Fruit fly (Drosophila melanogaster) whole organism, embryonic: Measurements from ENCODE around the gene cass.
A peak's percentile ranks its signal among the peaks of the same experiment; 100 is the strongest.

Experiments
- Antp ChIP-seq: fragments of 200-800 bp; sonication (Bioruptor generic); optimal IDR thresholded peaks from 3 replicates; lab custom pipeline; 2016; ENCODE audit warnings: missing biosample characterization, missing genetic modification characterization
- CG10462 ChIP-seq: fragments of 200-800 bp; sonication (Bioruptor generic); optimal IDR thresholded peaks from 2 replicates; lab custom pipeline; 2016; ENCODE audit warnings: missing biosample characterization, missing genetic modification characterization
- CG12071 ChIP-seq: fragments of 200-800 bp; sonication (Bioruptor generic); optimal IDR thresholded peaks from 3 replicates; lab custom pipeline; 2018; ENCODE audit warnings: missing biosample characterization, mild to moderate bottlenecking, missing genetic modification characterization
- CG12659 ChIP-seq: fragments of 200-800 bp; sonication (Bioruptor generic); optimal IDR thresholded peaks from 3 replicates; lab custom pipeline; 2017; ENCODE audit warnings: mild to moderate bottlenecking, missing biosample characterization, missing genetic modification reagents, missing genetic modification characterization
- CG14860 ChIP-seq: fragments of 200-800 bp; sonication (Bioruptor generic); IDR thresholded peaks from 3 replicates; pipeline ENCODE4 v1.3.6; 2022; ENCODE audit warnings: missing biosample characterization, missing genetic modification characterization; ENCODE audit not compliant: partially characterized antibody
- CG17186 ChIP-seq: fragments of 200-800 bp; sonication (Bioruptor generic); optimal IDR thresholded peaks from 3 replicates; lab custom pipeline; 2017; ENCODE audit warnings: missing biosample characterization, missing genetic modification reagents, missing genetic modification characterization
- CG17612 ChIP-seq: fragments of 200-800 bp; sonication (Bioruptor generic); IDR thresholded peaks from 2 replicates; pipeline ENCODE4 v1.3.6; 2022; ENCODE audit warnings: missing biosample characterization, missing genetic modification characterization
- CG18011 ChIP-seq: fragments of 200-800 bp; sonication (Bioruptor generic); optimal IDR thresholded peaks from 2 replicates; lab custom pipeline; 2017; ENCODE audit warnings: missing biosample characterization, missing genetic modification characterization, mild to moderate bottlenecking, moderate library complexity, missing genotype
- CG2199 ChIP-seq: fragments of 200-800 bp; sonication (Bioruptor generic); IDR thresholded peaks from 3 replicates; pipeline ENCODE4 v1.3.6; 2022; ENCODE audit warnings: missing biosample characterization, missing genetic modification characterization
- CG4360 ChIP-seq: fragments of 200-800 bp; sonication (Bioruptor generic); IDR thresholded peaks from 2 replicates; pipeline ENCODE4 v1.3.6; 2022; ENCODE audit warnings: missing biosample characterization, missing genetic modification characterization
- CG4730 ChIP-seq: fragments of 200-800 bp; sonication (Bioruptor generic); IDR thresholded peaks from 2 replicates; pipeline ENCODE4 v1.3.6; 2022; ENCODE audit warnings: missing biosample characterization, missing genetic modification characterization
- CG6683 ChIP-seq: fragments of 200-800 bp; sonication (Bioruptor generic); optimal IDR thresholded peaks from 2 replicates; lab custom pipeline; 2017; ENCODE audit warnings: missing biosample characterization, mild to moderate bottlenecking, missing genetic modification characterization, missing genetic modification reagents
- CG6765 ChIP-seq: fragments of 200-800 bp; sonication (Bioruptor generic); optimal IDR thresholded peaks from 3 replicates; lab custom pipeline; 2017; ENCODE audit warnings: missing biosample characterization, mild to moderate bottlenecking, missing genetic modification characterization
- CG8478 ChIP-seq: fragments of >200 bp; optimal IDR thresholded peaks from 2 replicates; lab custom pipeline; 2018
- CG9609 ChIP-seq: fragments of 200-800 bp; sonication (Bioruptor generic); optimal IDR thresholded peaks from 3 replicates; lab custom pipeline; 2016; ENCODE audit warnings: missing biosample characterization, missing genetic modification characterization
- CoRest ChIP-seq: fragments of 200-800 bp; sonication (Bioruptor generic); optimal IDR thresholded peaks from 3 replicates; lab custom pipeline; 2018; ENCODE audit warnings: missing biosample characterization, mild to moderate bottlenecking, missing genetic modification characterization, moderate library complexity
- D ChIP-seq, 2 experiments: fragments of 200-800 bp in 1 of 2; fragments of >200 bp in 1 of 2; sonication (Bioruptor generic) in 1 of 2; optimal IDR thresholded peaks; 2 replicates in 1 of 2; 3 replicates in 1 of 2; lab custom pipeline; 2017; ENCODE audit warnings: mild to moderate bottlenecking in 1 of 2, missing biosample characterization in 1 of 2, missing genetic modification characterization in 1 of 2, missing genetic modification reagents in 1 of 2
- Dll ChIP-seq: fragments of 200-800 bp; sonication (Bioruptor generic); IDR thresholded peaks from 4 replicates; pipeline ENCODE4 v1.3.6; 2022; ENCODE audit warnings: missing biosample characterization, missing genetic modification characterization; ENCODE audit not compliant: partially characterized antibody
- E2f1 ChIP-seq: fragments of 200-800 bp; sonication (Bioruptor generic); IDR thresholded peaks from 2 replicates; pipeline ENCODE4 v1.3.6; 2022; ENCODE audit warnings: missing biosample characterization, missing genetic modification characterization
- Ets97D ChIP-seq: fragments of 200-800 bp; sonication (Bioruptor generic); optimal IDR thresholded peaks from 3 replicates; lab custom pipeline; 2016; ENCODE audit warnings: missing biosample characterization, missing genetic modification characterization
- Fer1 ChIP-seq: fragments of 200-800 bp; sonication (Bioruptor generic); optimal IDR thresholded peaks from 2 replicates; lab custom pipeline; 2017; ENCODE audit warnings: missing biosample characterization, mild to moderate bottlenecking, missing genetic modification characterization
- GATAe ChIP-seq: fragments of 200-800 bp; sonication (Bioruptor generic); conservative IDR thresholded peaks from 2 replicates; pipeline ENCODE4 v1.3.6; 2022; ENCODE audit warnings: missing biosample characterization, missing genetic modification characterization
- HLH4C ChIP-seq: fragments of 200-800 bp; sonication (Bioruptor generic); IDR thresholded peaks from 3 replicates; pipeline ENCODE4 v1.3.6; 2022; ENCODE audit warnings: missing biosample characterization, missing genetic modification characterization; ENCODE audit not compliant: partially characterized antibody
- Hr3 ChIP-seq: fragments of 200-800 bp; sonication (Bioruptor generic); optimal IDR thresholded peaks from 3 replicates; lab custom pipeline; 2016; ENCODE audit warnings: missing biosample characterization, missing genetic modification characterization
- Hr51 ChIP-seq, 2 experiments: fragments of 200-800 bp; sonication (Bioruptor generic); optimal IDR thresholded peaks; 2 replicates in 1 of 2; 3 replicates in 1 of 2; lab custom pipeline; 2016 to 2018; ENCODE audit warnings: missing biosample characterization in 2 of 2, missing genetic modification characterization in 2 of 2, mild to moderate bottlenecking in 1 of 2, moderate library complexity in 1 of 2
- Lhr ChIP-seq: fragments of 200-800 bp; sonication (Bioruptor generic); optimal IDR thresholded peaks from 3 replicates; lab custom pipeline; 2017; ENCODE audit warnings: mild to moderate bottlenecking, missing biosample characterization, missing genetic modification reagents, missing genetic modification characterization
- NFAT ChIP-seq: fragments of 200-800 bp; sonication (Bioruptor generic); IDR thresholded peaks from 2 replicates; pipeline ENCODE4 v1.3.6; 2022; ENCODE audit warnings: missing biosample characterization, missing genetic modification characterization
- Nf-YB ChIP-seq: fragments of 200-800 bp; sonication (Bioruptor generic); optimal IDR thresholded peaks from 3 replicates; lab custom pipeline; 2019; ENCODE audit warnings: missing biosample characterization, mild to moderate bottlenecking, missing genetic modification characterization, moderate library complexity
- Rfx ChIP-seq: fragments of 200-800 bp; sonication (Bioruptor generic); IDR thresholded peaks from 2 replicates; pipeline ENCODE4 v1.3.6; 2022; ENCODE audit warnings: missing biosample characterization, missing genetic modification characterization
- Rx ChIP-seq: fragments of 200-800 bp; sonication (Bioruptor generic); IDR thresholded peaks from 2 replicates; pipeline ENCODE4 v1.3.6; 2022; ENCODE audit warnings: missing biosample characterization, missing genetic modification characterization
- ap ChIP-seq: fragments of 200-800 bp; sonication (Bioruptor generic); IDR thresholded peaks from 2 replicates; pipeline ENCODE4 v1.3.6; 2022; ENCODE audit warnings: missing biosample characterization, missing genetic modification characterization
- bigmax ChIP-seq: fragments of 200-800 bp; sonication (Bioruptor generic); optimal IDR thresholded peaks from 2 replicates; lab custom pipeline; 2018; ENCODE audit warnings: missing biosample characterization, mild to moderate bottlenecking, missing genetic modification characterization
- chn ChIP-seq: fragments of 200-800 bp; sonication (Bioruptor generic); optimal IDR thresholded peaks from 2 replicates; lab custom pipeline; 2016; ENCODE audit warnings: missing biosample characterization, missing genetic modification characterization
- disco-r ChIP-seq: fragments of 200-800 bp; sonication (Bioruptor generic); optimal IDR thresholded peaks from 2 replicates; lab custom pipeline; 2016; ENCODE audit warnings: missing biosample characterization, missing genetic modification characterization
- dysf ChIP-seq: fragments of 200-800 bp; sonication (Bioruptor generic); IDR thresholded peaks from 3 replicates; pipeline ENCODE4 v1.3.6; 2022; ENCODE audit warnings: missing biosample characterization, missing genetic modification characterization
- fd102C ChIP-seq: fragments of 200-800 bp; sonication (Bioruptor generic); optimal IDR thresholded peaks from 2 replicates; lab custom pipeline; 2018; ENCODE audit warnings: missing biosample characterization, mild to moderate bottlenecking, missing genetic modification characterization, moderate library complexity
- fd96Cb ChIP-seq: fragments of 200-800 bp; sonication (Bioruptor generic); optimal IDR thresholded peaks from 2 replicates; lab custom pipeline; 2018; ENCODE audit warnings: missing biosample characterization, mild to moderate bottlenecking, missing genetic modification characterization, moderate library complexity
- gce ChIP-seq: fragments of 200-800 bp; sonication (Bioruptor generic); IDR thresholded peaks from 3 replicates; pipeline ENCODE4 v1.3.6; 2022; ENCODE audit warnings: missing biosample characterization, missing genetic modification characterization
- grau ChIP-seq: fragments of 200-800 bp; optimal IDR thresholded peaks from 3 replicates; lab custom pipeline; 2019; ENCODE audit warnings: missing biosample characterization, mild to moderate bottlenecking, missing genetic modification characterization, moderate library complexity
- h ChIP-seq: fragments of >200 bp; optimal IDR thresholded peaks from 2 replicates; lab custom pipeline; 2017
- jing ChIP-seq: fragments of 200-800 bp; sonication (Bioruptor generic); optimal IDR thresholded peaks from 2 replicates; lab custom pipeline; 2018; ENCODE audit warnings: missing biosample characterization, mild to moderate bottlenecking, missing genetic modification characterization
- kah ChIP-seq: fragments of 200-800 bp; sonication (Bioruptor generic); optimal IDR thresholded peaks from 2 replicates; lab custom pipeline; 2018; ENCODE audit warnings: missing biosample characterization, mild to moderate bottlenecking, missing genetic modification characterization
- kay ChIP-seq: fragments of 200-800 bp; sonication (Bioruptor generic); optimal IDR thresholded peaks from 2 replicates; lab custom pipeline; 2016; ENCODE audit warnings: missing biosample characterization, missing genetic modification characterization
- lmd ChIP-seq: fragments of 200-800 bp; sonication (Bioruptor generic); IDR thresholded peaks from 2 replicates; pipeline ENCODE4 v1.3.6; 2022; ENCODE audit warnings: missing biosample characterization, missing genetic modification characterization
- pfk ChIP-seq: fragments of 200-800 bp; sonication (Bioruptor generic); optimal IDR thresholded peaks from 2 replicates; lab custom pipeline; 2018; ENCODE audit warnings: missing biosample characterization, mild to moderate bottlenecking, missing genetic modification characterization, moderate library complexity
- sima ChIP-seq: fragments of 200-800 bp; sonication (Bioruptor generic); optimal IDR thresholded peaks from 2 replicates; lab custom pipeline; 2016; ENCODE audit warnings: missing biosample characterization, missing genetic modification characterization
- sug ChIP-seq: fragments of 200-800 bp; optimal IDR thresholded peaks from 2 replicates; lab custom pipeline; 2019; ENCODE audit warnings: missing biosample characterization, mild to moderate bottlenecking, missing genetic modification characterization, moderate library complexity
- tap ChIP-seq: fragments of 200-800 bp; optimal IDR thresholded peaks from 3 replicates; lab custom pipeline; 2019; ENCODE audit warnings: missing biosample characterization, mild to moderate bottlenecking, missing genetic modification characterization, moderate library complexity
- toy ChIP-seq: fragments of 200-800 bp; sonication (Bioruptor generic); IDR thresholded peaks from 2 replicates; pipeline ENCODE4 v1.3.6; 2022; ENCODE audit warnings: missing biosample characterization, missing genetic modification characterization
- usp ChIP-seq: fragments of >200 bp; optimal IDR thresholded peaks from 2 replicates; lab custom pipeline; 2017; ENCODE audit warnings: missing biosample characterization, missing genetic modification characterization

cass gene

DNA sequence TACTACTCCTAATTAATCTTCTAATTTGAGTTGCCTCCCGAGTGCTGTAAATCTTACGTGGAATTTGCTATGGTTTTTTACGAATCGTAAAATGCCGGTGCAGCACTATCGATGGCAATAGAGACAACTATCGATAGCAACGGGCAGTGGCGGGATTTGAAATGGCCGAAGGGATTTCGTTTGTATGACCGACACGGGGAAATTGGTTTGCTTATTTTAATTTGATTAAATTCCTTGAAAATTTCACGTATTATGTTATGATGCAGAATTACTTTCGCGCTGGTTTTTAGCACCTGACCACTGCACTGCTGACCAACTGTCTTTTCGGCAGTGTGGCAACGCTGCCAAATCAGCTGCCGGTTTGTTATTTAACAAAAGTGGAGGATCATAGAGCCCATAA is 6.5 kb upstream of the cass start, which contains the start of the genes GCS2beta and CG5131 (continued):
- TF ChIP-seq chn (GFP tag; lab: Kevin White, UChicago) (peak; percentile 97), D (optimal IDR thresholded peaks at IDR 0.05; lab: Kevin White, UChicago) (no peak), D (GFP tag; optimal IDR thresholded peaks at IDR 0.05; lab: Kevin White, UChicago) (peak; percentile 79), tap (tag; lab: Kevin White, UChicago) (peak; percentile 62), HLH4C (GFP tag; lab: Robert Waterston, UW) (peak; percentile 88), sug (tag; lab: Kevin White, UChicago) (peak; percentile 89), CG12659 (GFP tag; lab: Kevin White, UChicago) (peak; percentile 95), CG12071 (peak; percentile 82), lmd (peak; percentile 95), grau (tag; lab: Kevin White, UChicago) (peak; percentile 92), Ets97D (GFP tag; lab: Kevin White, UChicago) (peak; percentile 92), h (lab: Kevin White, UChicago) (no peak), jing (GFP tag; lab: Kevin White, UChicago) (peak; percentile 87), Rx (GFP tag; lab: Robert Waterston, UW) (peak; percentile 94), kay (GFP tag; lab: Kevin White, UChicago) (peak; percentile 91), kah (GFP tag; lab: Kevin White, UChicago) (peak; percentile 54), CG2199 (GFP tag; lab: Robert Waterston, UW) (peak; percentile 86), Nf-YB (GFP tag; lab: Kevin White, UChicago) (peak; percentile 61), Lhr (GFP tag; lab: Kevin White, UChicago) (peak; percentile 74), usp (GFP tag; lab: Kevin White, UChicago) (no peak), bigmax (peak; percentile 31), CG6765 (GFP tag; lab: Kevin White, UChicago) (peak; percentile 73), Fer1 (no peak), pfk (GFP tag; lab: Kevin White, UChicago) (no peak), CG8478 (lab: Kevin White, UChicago) (no peak), CoRest (tag; lab: Kevin White, UChicago) (peak; percentile 93), Dll (GFP tag; lab: Robert Waterston, UW) (peak; percentile 96), Hr51 (GFP tag; optimal IDR thresholded peaks at IDR 0.05; lab: Kevin White, UChicago) (peak; percentile 90 to 95), CG17612 (GFP tag; lab: Robert Waterston, UW) (peak; percentile 88), CG6683 (GFP tag; lab: Kevin White, UChicago) (peak; percentile 78), disco-r (GFP tag; lab: Kevin White, UChicago) (peak; percentile 88), NFAT (GFP tag; lab: Robert Waterston, UW) (peak; percentile 95), Rfx (GFP tag; lab: Robert Waterston, UW) (peak; percentile 98), fd102C (no peak)
- TF ChIP-seq, all 482 proteins: peak for 445

DNA sequence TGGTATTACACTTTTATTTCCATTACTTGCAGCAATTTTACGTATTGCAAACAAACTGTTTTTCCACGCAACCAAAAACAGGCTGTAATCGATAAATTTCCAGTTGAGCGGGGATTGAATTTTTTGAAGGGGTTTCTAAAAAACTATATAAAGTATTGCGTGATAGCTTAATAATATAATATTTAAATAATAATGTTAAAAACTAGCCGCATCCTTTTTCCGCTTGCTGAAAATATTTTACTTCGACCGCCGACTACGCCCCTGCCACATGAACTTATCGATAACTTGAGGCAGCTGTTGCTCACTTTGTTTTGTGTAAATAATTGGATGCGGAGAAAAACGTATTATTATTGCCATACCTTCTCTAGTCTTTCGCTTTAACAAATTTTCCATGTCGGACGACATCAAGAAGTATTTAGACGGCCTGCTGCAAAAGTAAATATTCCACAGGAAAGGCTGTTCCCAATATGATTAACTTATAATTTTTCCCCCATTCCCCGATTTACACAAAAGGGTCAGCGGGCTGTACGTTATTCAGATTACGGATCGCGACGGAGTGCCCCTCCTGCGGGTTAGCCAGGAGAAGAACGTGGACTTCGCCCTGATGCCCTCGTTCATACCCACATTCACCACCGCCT is 3.4 kb upstream of the cass start, which contains the start of the genes fws and Lamtor3:
Gene fws, minus strand, starts transcription at position 87 of the 638 bp plus-strand sequence.
Gene Lamtor3, plus strand, starts transcription at position 289 of the 638 bp plus-strand sequence.
- TF ChIP-seq CG17186 (GFP tag; lab: Kevin White, UChicago) (peak; percentile 91), CG4360 (GFP tag; lab: Robert Waterston, UW) (peak; percentile 90), CG6765 (GFP tag; lab: Kevin White, UChicago) (peak; percentile 91), dysf (GFP tag; lab: Robert Waterston, UW) (peak; percentile 99), Hr3 (GFP tag; lab: Kevin White, UChicago) (peak; percentile 99), E2f1 (peak; percentile 99), CG4730 (GFP tag; lab: Robert Waterston, UW) (peak; percentile 99), toy (peak; percentile 98), CG14860 (GFP tag; lab: Robert Waterston, UW) (peak; percentile 59; the same call in 1 of the 3 replicates), fd96Cb (tag; lab: Kevin White, UChicago) (peak; percentile 98), gce (GFP tag; lab: Robert Waterston, UW) (peak; percentile 99), CG10462 (GFP tag; lab: Kevin White, UChicago) (peak; percentile 95), sima (GFP tag; lab: Kevin White, UChicago) (peak; percentile 20), Antp (GFP tag; lab: Kevin White, UChicago) (peak; percentile 72), CG18011 (GFP tag; lab: Kevin White, UChicago) (peak; percentile 93), GATAe (peak; percentile 98), ap (peak; percentile 98), CG9609 (GFP tag; lab: Kevin White, UChicago) (peak; percentile 90)
